Fruit fly (Drosophila melanogaster): Measurements from ENCODE around the gene emei.

emei gene

DNA sequence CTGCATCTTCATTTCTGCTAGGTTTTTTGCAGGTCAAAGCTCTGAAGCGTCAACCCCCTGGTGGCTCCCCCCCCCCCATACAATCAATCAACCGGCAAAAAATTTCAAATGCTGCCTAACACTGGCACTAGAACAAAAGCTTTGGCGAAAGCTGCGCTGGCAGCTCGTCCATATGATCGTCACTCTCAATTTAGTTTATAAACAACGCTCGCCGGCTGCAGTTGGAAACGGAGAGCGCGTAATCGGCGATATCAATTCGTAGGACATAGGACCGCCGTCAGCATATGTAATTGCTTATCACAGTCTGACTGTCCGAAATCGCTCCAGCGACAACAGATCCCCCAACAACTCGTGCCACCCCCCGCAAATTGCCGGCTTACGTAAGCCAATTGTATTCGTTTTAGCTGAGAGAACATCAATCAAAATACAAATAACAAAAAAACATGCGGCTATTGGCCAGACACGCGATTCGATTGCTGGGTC is 39.1 kb upstream of the emei start, which contains the start of gene Mocs1 (continued):
- TF ChIP-seq CG13123 (GFP tag; optimal IDR thresholded peaks at IDR 0.05) (no peak), HHEX (GFP tag; optimal IDR thresholded peaks at IDR 0.05) (peak; percentile 6), fd3F (GFP tag; optimal IDR thresholded peaks at IDR 0.05) (no peak), CG16779 (GFP tag; IDR thresholded peaks at IDR 0.05) (no peak), Lpt (GFP tag; optimal IDR thresholded peaks at IDR 0.05) (no peak), crc (GFP tag; optimal IDR thresholded peaks at IDR 0.05) (no peak), disco-r (GFP tag; optimal IDR thresholded peaks at IDR 0.05) (no peak), CG2202 (tag; optimal IDR thresholded peaks at IDR 0.05) (no peak), sna (GFP tag; IDR thresholded peaks at IDR 0.05; ENCODE audit: partially characterized antibody) (no peak), CG4707 (GFP tag; optimal IDR thresholded peaks at IDR 0.05) (no peak), Tbp (GFP tag; optimal IDR thresholded peaks at IDR 0.05) (no peak), CG7987 (GFP tag; optimal IDR thresholded peaks at IDR 0.05) (no peak), ERR (GFP tag; optimal IDR thresholded peaks at IDR 0.05) (no peak), usp (GFP tag; optimal IDR thresholded peaks at IDR 0.05) (no peak), stwl (tag; optimal IDR thresholded peaks at IDR 0.05) (no peak), H2.0 (GFP tag; IDR thresholded peaks at IDR 0.05) (no peak), Dek (tag; optimal IDR thresholded peaks at IDR 0.05) (no peak), Meics (GFP tag; optimal IDR thresholded peaks at IDR 0.05) (no peak), BEAF-32 (GFP tag; optimal IDR thresholded peaks at IDR 0.05) (no peak), unpg (GFP tag; optimal IDR thresholded peaks at IDR 0.05) (no peak), ap (GFP tag; IDR thresholded peaks at IDR 0.05) (no peak), CG43689 (GFP tag; IDR thresholded peaks at IDR 0.05) (no peak), CG15269 (tag; optimal IDR thresholded peaks at IDR 0.05) (peak; percentile 6), kay (GFP tag; optimal IDR thresholded peaks at IDR 0.05) (no peak), mam (GFP tag; optimal IDR thresholded peaks at IDR 0.05) (no peak), CG16813 (GFP tag; IDR thresholded peaks at IDR 0.05; ENCODE audit: partially characterized antibody) (no peak), nau (GFP tag; optimal IDR thresholded peaks at IDR 0.05) (no peak), lab (GFP tag; optimal IDR thresholded peaks at IDR 0.05) (peak; percentile 68), crol (GFP tag; IDR thresholded peaks at IDR 0.05) (peak; percentile 96), da (GFP tag; optimal IDR thresholded peaks at IDR 0.05) (no peak), slbo (GFP tag; IDR thresholded peaks at IDR 0.05) (0 out of 2 replicates have a peak, but pooled peaks have one; percentile 24), zfh1 (GFP tag; IDR thresholded peaks at IDR 0.05) (no peak), stc (GFP tag; IDR thresholded peaks at IDR 0.05) (no peak), ind (GFP tag; optimal IDR thresholded peaks at IDR 0.05) (no peak), CG14860 (GFP tag; IDR thresholded peaks at IDR 0.05; ENCODE audit: partially characterized antibody) (no peak), Poxn (GFP tag; IDR thresholded peaks at IDR 0.05) (no peak), kah (GFP tag; optimal IDR thresholded peaks at IDR 0.05) (no peak), CG1024 (GFP tag; IDR thresholded peaks at IDR 0.05) (no peak), lmd (GFP tag; IDR thresholded peaks at IDR 0.05) (no peak), Dll (GFP tag; IDR thresholded peaks at IDR 0.05; ENCODE audit: partially characterized antibody) (no peak), Ssrp (tag; optimal IDR thresholded peaks at IDR 0.05) (no peak), CHES-1-like (GFP tag; optimal IDR thresholded peaks at IDR 0.05) (peak; percentile 15), Dref (GFP tag; IDR thresholded peaks at IDR 0.05) (no peak), fu2 (GFP tag; optimal IDR thresholded peaks at IDR 0.05) (no peak), CG17912 (GFP tag; optimal IDR thresholded peaks at IDR 0.05) (no peak), sd (tag; optimal IDR thresholded peaks at IDR 0.05) (no peak), NK7.1 (GFP tag; optimal IDR thresholded peaks at IDR 0.05) (no peak), CG1529 (GFP tag; optimal IDR thresholded peaks at IDR 0.05) (no peak), CG3847 (GFP tag; IDR thresholded peaks at IDR 0.05) (peak; percentile 25; the same call in 1 of the 2 replicates), Myb (GFP tag; optimal IDR thresholded peaks at IDR 0.05) (no peak), H15 (GFP tag; IDR thresholded peaks at IDR 0.05) (no peak), CG10147 (GFP tag; optimal IDR thresholded peaks at IDR 0.05) (no peak)
